Worm (Caenorhabditis elegans) whole organism, L4/young adult: ENCODE measurements around the gene gcy-14.

Experiments used
- dao-5 ChIP-seq: sonication (generic microtip); optimal IDR thresholded peaks from 2 replicates; lab custom pipeline; 2016; ENCODE audit warnings: missing genotype, missing genetic modification characterization, moderate library complexity, missing compliant biosample characterization
- him-1 ChIP-seq: sonication (generic microtip); optimal IDR thresholded peaks from 2 replicates; lab custom pipeline; 2016; ENCODE audit warnings: missing genotype, missing genetic modification reagents, missing genetic modification characterization, missing compliant biosample characterization

- TF ChIP-seq him-1 (tag; lab: Kevin White, UChicago) (no peak), dao-5 (tag; lab: Kevin White, UChicago) (no peak)
Measured at ce11 chrV:14851972-14852371, 16.1 kb downstream of the gcy-14 start.
